Fruit fly (Drosophila melanogaster) whole organism, embryonic: ENCODE results near the gene CG15514.

Experiments
- Abd-B ChIP-seq: fragments of 200-800 bp; sonication (Bioruptor generic); optimal IDR thresholded peaks from 2 replicates; lab custom pipeline; 2018; ENCODE audit warnings: missing biosample characterization, mild to moderate bottlenecking, missing genetic modification characterization, moderate library complexity
- CG10209 ChIP-seq: fragments of 200-800 bp; sonication (Bioruptor generic); optimal IDR thresholded peaks from 3 replicates; lab custom pipeline; 2017; ENCODE audit warnings: missing biosample characterization, mild to moderate bottlenecking, missing genetic modification characterization, missing genetic modification reagents
- CG10321 ChIP-seq: fragments of 200-800 bp; sonication (Bioruptor generic); IDR thresholded peaks from 2 replicates; pipeline ENCODE4 v1.3.6; 2022; ENCODE audit warnings: missing biosample characterization, missing genetic modification characterization
- CG10654 ChIP-seq: fragments of 200-800 bp; sonication (Bioruptor generic); optimal IDR thresholded peaks from 2 replicates; lab custom pipeline; 2016; ENCODE audit warnings: missing biosample characterization, missing genetic modification characterization
- CG11085 ChIP-seq: fragments of 200-800 bp; sonication (Bioruptor generic); IDR thresholded peaks from 2 replicates; pipeline ENCODE4 v1.3.6; 2022; ENCODE audit warnings: missing biosample characterization, missing genetic modification characterization
- CG12104 ChIP-seq: fragments of 200-800 bp; sonication (Bioruptor generic); optimal IDR thresholded peaks from 3 replicates; lab custom pipeline; 2016; ENCODE audit warnings: missing biosample characterization, missing genetic modification characterization
- CG14441 ChIP-seq: fragments of 200-800 bp; sonication (Bioruptor generic); IDR thresholded peaks from 2 replicates; pipeline ENCODE4 v1.3.6; 2022; ENCODE audit warnings: missing biosample characterization, missing genetic modification characterization
- CG15696 ChIP-seq: fragments of 200-800 bp; sonication (Bioruptor generic); optimal IDR thresholded peaks from 2 replicates; lab custom pipeline; 2019; ENCODE audit warnings: missing biosample characterization, mild to moderate bottlenecking, missing genetic modification characterization, moderate library complexity
- CG16813 ChIP-seq: fragments of 200-800 bp; sonication (Bioruptor generic); IDR thresholded peaks from 3 replicates; pipeline ENCODE4 v1.3.6; 2022; ENCODE audit warnings: missing biosample characterization, missing genetic modification characterization; ENCODE audit not compliant: partially characterized antibody
- CG17328 ChIP-seq: fragments of 200-800 bp; sonication (Bioruptor generic); IDR thresholded peaks from 2 replicates; pipeline ENCODE4 v1.3.6; 2022; ENCODE audit warnings: missing biosample characterization, missing genetic modification characterization
- CG2678 ChIP-seq: fragments of 200-800 bp; sonication (Bioruptor generic); optimal IDR thresholded peaks from 3 replicates; lab custom pipeline; 2019; ENCODE audit warnings: missing biosample characterization, mild to moderate bottlenecking, missing genetic modification characterization, moderate library complexity
- CG30403 ChIP-seq: fragments of 200-800 bp; sonication (Bioruptor generic); optimal IDR thresholded peaks from 3 replicates; lab custom pipeline; 2016; ENCODE audit warnings: missing biosample characterization, missing genetic modification characterization
- CG33213 ChIP-seq: fragments of 200-800 bp; sonication (Bioruptor generic); optimal IDR thresholded peaks from 3 replicates; lab custom pipeline; 2016; ENCODE audit warnings: missing biosample characterization, missing genetic modification characterization
- CG3838 ChIP-seq: fragments of 200-800 bp; sonication (Bioruptor generic); optimal IDR thresholded peaks from 3 replicates; lab custom pipeline; 2016; ENCODE audit warnings: missing biosample characterization, missing genetic modification characterization
- CG4617 ChIP-seq: fragments of 200-800 bp; sonication (Bioruptor generic); optimal IDR thresholded peaks from 3 replicates; lab custom pipeline; 2016; ENCODE audit warnings: missing biosample characterization, missing genetic modification characterization, borderline replicate concordance
- CG4707 ChIP-seq: fragments of 200-800 bp; sonication (Bioruptor generic); optimal IDR thresholded peaks from 2 replicates; lab custom pipeline; 2018; ENCODE audit warnings: missing biosample characterization, mild to moderate bottlenecking, missing genetic modification characterization, moderate library complexity
- CG9215 ChIP-seq: fragments of 200-800 bp; sonication (Bioruptor generic); IDR thresholded peaks from 2 replicates; pipeline ENCODE4 v1.3.6; 2022; ENCODE audit warnings: missing biosample characterization, missing genetic modification characterization
- CG9932 ChIP-seq: fragments of 200-800 bp; sonication (Bioruptor generic); IDR thresholded peaks from 2 replicates; pipeline ENCODE4 v1.3.6; 2022; ENCODE audit warnings: missing biosample characterization, missing genetic modification characterization
- Dp ChIP-seq: fragments of 200-800 bp; sonication (Bioruptor generic); optimal IDR thresholded peaks from 2 replicates; lab custom pipeline; 2018; ENCODE audit warnings: missing biosample characterization, mild to moderate bottlenecking, missing genetic modification characterization, moderate library complexity
- E2f2 ChIP-seq: fragments of 200-800 bp; sonication (Bioruptor generic); IDR thresholded peaks from 2 replicates; pipeline ENCODE4 v1.3.6; 2022; ENCODE audit warnings: missing biosample characterization, missing genetic modification characterization
- Elba2 ChIP-seq: fragments of 200-800 bp; sonication (Bioruptor generic); optimal IDR thresholded peaks from 3 replicates; lab custom pipeline; 2016; ENCODE audit warnings: missing biosample characterization, missing genetic modification characterization
- Hsf ChIP-seq: fragments of 200-800 bp; sonication (Bioruptor generic); optimal IDR thresholded peaks from 3 replicates; lab custom pipeline; 2016; ENCODE audit warnings: missing biosample characterization, missing genetic modification characterization
- NFAT ChIP-seq: fragments of 200-800 bp; sonication (Bioruptor generic); IDR thresholded peaks from 2 replicates; pipeline ENCODE4 v1.3.6; 2022; ENCODE audit warnings: missing biosample characterization, missing genetic modification characterization
- Nf-YC ChIP-seq: fragments of 200-800 bp; optimal IDR thresholded peaks from 3 replicates; lab custom pipeline; 2019; ENCODE audit warnings: missing biosample characterization, mild to moderate bottlenecking, missing genetic modification characterization, moderate library complexity
- PHDP ChIP-seq: fragments of 200-800 bp; sonication (Bioruptor generic); optimal IDR thresholded peaks from 3 replicates; lab custom pipeline; 2018; ENCODE audit warnings: missing biosample characterization, mild to moderate bottlenecking, missing genetic modification characterization, moderate library complexity
- Ptx1 ChIP-seq: fragments of 200-800 bp; sonication (Bioruptor generic); IDR thresholded peaks from 2 replicates; pipeline ENCODE4 v1.3.6; 2022; ENCODE audit warnings: missing biosample characterization, missing genetic modification characterization
- Rfx ChIP-seq: fragments of 200-800 bp; sonication (Bioruptor generic); IDR thresholded peaks from 2 replicates; pipeline ENCODE4 v1.3.6; 2022; ENCODE audit warnings: missing biosample characterization, missing genetic modification characterization
- Sox100B ChIP-seq: fragments of 200-800 bp; sonication (Bioruptor generic); optimal IDR thresholded peaks from 3 replicates; lab custom pipeline; 2018; ENCODE audit warnings: missing biosample characterization, mild to moderate bottlenecking, missing genetic modification characterization
- Stat92E ChIP-seq, 3 experiments: fragments of >200 bp in 2 of 3; fragments of 200-800 bp in 1 of 3; sonication (Bioruptor generic) in 1 of 3; optimal IDR thresholded peaks; 2 replicates each; lab custom pipeline; 2017 to 2019; ENCODE audit warnings: missing biosample characterization in 3 of 3, missing genetic modification characterization in 3 of 3, mild to moderate bottlenecking in 1 of 3, moderate library complexity in 1 of 3
- ato ChIP-seq: fragments of 200-800 bp; sonication (Bioruptor generic); IDR thresholded peaks from 2 replicates; pipeline ENCODE4 v1.3.6; 2022; ENCODE audit warnings: missing biosample characterization, missing genetic modification characterization; ENCODE audit not compliant: partially characterized antibody
- dpn ChIP-seq, 2 experiments: fragments of 200-800 bp; sonication (Bioruptor generic); optimal IDR thresholded peaks; 3 replicates each; lab custom pipeline; 2016; ENCODE audit warnings: missing biosample characterization in 2 of 2, missing genetic modification characterization in 2 of 2
- fru ChIP-seq: fragments of >200 bp; optimal IDR thresholded peaks from 2 replicates; lab custom pipeline; 2017
- gce ChIP-seq: fragments of 200-800 bp; sonication (Bioruptor generic); IDR thresholded peaks from 3 replicates; pipeline ENCODE4 v1.3.6; 2022; ENCODE audit warnings: missing biosample characterization, missing genetic modification characterization
- hbn ChIP-seq: fragments of 200-800 bp; sonication (Bioruptor generic); IDR thresholded peaks from 2 replicates; pipeline ENCODE4 v1.3.6; 2022; ENCODE audit warnings: missing biosample characterization, missing genetic modification characterization; ENCODE audit not compliant: partially characterized antibody
- insv ChIP-seq, 2 experiments: fragments of 200-800 bp; sonication (Bioruptor generic); optimal IDR thresholded peaks; 3 replicates each; lab custom pipeline; 2016 to 2018; ENCODE audit warnings: missing biosample characterization in 2 of 2, missing genetic modification characterization in 2 of 2
- jigr1 ChIP-seq: fragments of 200-800 bp; sonication (Bioruptor generic); IDR thresholded peaks from 3 replicates; pipeline ENCODE4 v1.3.6; 2022; ENCODE audit warnings: missing biosample characterization, missing genetic modification characterization
- knrl ChIP-seq: fragments of 200-800 bp; sonication (Bioruptor generic); IDR thresholded peaks from 3 replicates; pipeline ENCODE4 v1.3.6; 2022; ENCODE audit warnings: missing biosample characterization, missing genetic modification characterization; ENCODE audit not compliant: partially characterized antibody
- lov ChIP-seq, 2 experiments: fragments of 200-800 bp in 1 of 2; fragments of >200 bp in 1 of 2; sonication (Bioruptor generic) in 1 of 2; IDR thresholded peaks in 1 of 2; optimal IDR thresholded peaks in 1 of 2; 2 replicates in 1 of 2; 3 replicates in 1 of 2; pipeline versions ENCODE4 v1.3.6 to Lab custom; 2017 to 2022; ENCODE audit warnings: missing biosample characterization in 1 of 2, missing genetic modification characterization in 1 of 2
- oc ChIP-seq: fragments of 200-800 bp; sonication (Bioruptor generic); optimal IDR thresholded peaks from 2 replicates; lab custom pipeline; 2018; ENCODE audit warnings: missing biosample characterization, mild to moderate bottlenecking, missing genetic modification characterization, moderate library complexity
- p53 ChIP-seq: fragments of 200-800 bp; sonication (Bioruptor generic); optimal IDR thresholded peaks from 2 replicates; lab custom pipeline; 2016; ENCODE audit warnings: missing biosample characterization, missing genetic modification characterization
- ranshi ChIP-seq: fragments of 200-800 bp; sonication (Bioruptor generic); IDR thresholded peaks from 2 replicates; pipeline ENCODE4 v1.3.6; 2022; ENCODE audit warnings: missing biosample characterization, missing genetic modification characterization
- so ChIP-seq: fragments of 200-800 bp; sonication (Bioruptor generic); IDR thresholded peaks from 3 replicates; pipeline ENCODE4 v1.3.6; 2022; ENCODE audit warnings: missing biosample characterization, missing genetic modification characterization
- sqz ChIP-seq: fragments of 200-800 bp; sonication (Bioruptor generic); optimal IDR thresholded peaks from 3 replicates; lab custom pipeline; 2018; ENCODE audit warnings: missing biosample characterization, mild to moderate bottlenecking, missing genetic modification characterization
- stwl ChIP-seq: fragments of 200-800 bp; sonication (Bioruptor generic); optimal IDR thresholded peaks from 3 replicates; lab custom pipeline; 2018; ENCODE audit warnings: missing biosample characterization, mild to moderate bottlenecking, missing genetic modification characterization, moderate library complexity
- sug ChIP-seq: fragments of 200-800 bp; optimal IDR thresholded peaks from 2 replicates; lab custom pipeline; 2019; ENCODE audit warnings: missing biosample characterization, mild to moderate bottlenecking, missing genetic modification characterization, moderate library complexity
- unpg ChIP-seq: fragments of 200-800 bp; sonication (Bioruptor generic); optimal IDR thresholded peaks from 3 replicates; lab custom pipeline; 2018; ENCODE audit warnings: missing biosample characterization, mild to moderate bottlenecking, missing genetic modification characterization, moderate library complexity
- vvl ChIP-seq: fragments of 200-800 bp; sonication (Bioruptor generic); IDR thresholded peaks from 2 replicates; pipeline ENCODE4 v1.3.6; 2022; ENCODE audit warnings: missing biosample characterization, missing genetic modification characterization
- yki ChIP-seq: fragments of >200 bp; optimal IDR thresholded peaks from 3 replicates; lab custom pipeline; 2018
- z ChIP-seq: fragments of 200-800 bp; sonication (Bioruptor generic); IDR thresholded peaks from 3 replicates; pipeline ENCODE4 v1.3.6; 2022; ENCODE audit warnings: missing biosample characterization, missing genetic modification characterization

Gene CG15514

dm6 chr3R:29868676-29869349, 7.5 kb upstream of the CG15514 start, which contains the start of gene Zip99C (continued):
- TF ChIP-seq Elba2 (GFP tag; lab: Kevin White, UChicago) = no peak
- TF ChIP-seq gce = no peak
- TF ChIP-seq Ptx1 (GFP tag; lab: Robert Waterston, UW) = 0 out of 2 replicates have a peak, but pooled peaks have one; percentile 34
- TF ChIP-seq hbn (GFP tag; lab: Robert Waterston, UW) = peak; percentile 91
- peak; percentile 22; the same call in 1 of the 2 replicates for TF ChIP-seq NFAT (GFP tag; lab: Robert Waterston, UW)
- TF ChIP-seq CG9215 (GFP tag; lab: Robert Waterston, UW) = no peak
- TF ChIP-seq Sox100B (GFP tag; lab: Kevin White, UChicago) = no peak
- TF ChIP-seq so (GFP tag; lab: Robert Waterston, UW) = no peak
- peak; percentile 56 for TF ChIP-seq sug (tag; lab: Kevin White, UChicago)
- no peak for TF ChIP-seq CG4617 (GFP tag; lab: Kevin White, UChicago)
- peak; percentile 53 for TF ChIP-seq CG15696
- peak; percentile 27 for TF ChIP-seq PHDP (tag; lab: Kevin White, UChicago)
- TF ChIP-seq vvl (GFP tag; lab: Robert Waterston, UW) = peak; percentile 23; the same call in 1 of the 2 replicates
- no peak for TF ChIP-seq Abd-B (GFP tag; lab: Kevin White, UChicago)
- TF ChIP-seq CG11085 (GFP tag; lab: Robert Waterston, UW) = no peak
- TF ChIP-seq CG10321 (GFP tag; lab: Robert Waterston, UW) = no peak
- no peak for TF ChIP-seq yki (lab: Kevin White, UChicago)
- peak in 1 of 2 experiments; percentile 28 for TF ChIP-seq insv (GFP tag; optimal IDR thresholded peaks at IDR 0.05; lab: Kevin White, UChicago)
- TF ChIP-seq Rfx (GFP tag; lab: Robert Waterston, UW) = peak; percentile 56
- no peak for TF ChIP-seq CG14441 (GFP tag; lab: Robert Waterston, UW)
- TF ChIP-seq CG4707 = no peak
- no peak for TF ChIP-seq p53
- TF ChIP-seq CG2678 (tag; lab: Kevin White, UChicago) = peak; percentile 55
- TF ChIP-seq oc (tag; lab: Kevin White, UChicago) = no peak
- TF ChIP-seq dpn (GFP tag; optimal IDR thresholded peaks at IDR 0.05; lab: Kevin White, UChicago) = peak; percentile 46 to 52
- peak; percentile 9 for TF ChIP-seq CG33213 (GFP tag; lab: Kevin White, UChicago)
- TF ChIP-seq knrl = peak; percentile 94
- no peak for TF ChIP-seq jigr1
- TF ChIP-seq CG30403 (GFP tag; lab: Kevin White, UChicago) = peak; percentile 59
- peak; percentile 16 for TF ChIP-seq Hsf (GFP tag; lab: Kevin White, UChicago)
- TF ChIP-seq CG9932 (GFP tag; lab: Robert Waterston, UW) = peak; percentile 83
- peak; percentile 61 for TF ChIP-seq stwl (tag; lab: Kevin White, UChicago)
- TF ChIP-seq fru (lab: Kevin White, UChicago) = no peak
- TF ChIP-seq sqz (GFP tag; lab: Kevin White, UChicago) = no peak
- no peak for TF ChIP-seq CG17328 (GFP tag; lab: Robert Waterston, UW)
- TF ChIP-seq Dp (GFP tag; lab: Kevin White, UChicago) = peak; percentile 90
- peak; percentile 51; the same call in 1 of the 2 replicates for TF ChIP-seq ranshi (GFP tag; lab: Robert Waterston, UW)
- peak; percentile 16 for TF ChIP-seq CG10209 (GFP tag; lab: Kevin White, UChicago)
- no peak for TF ChIP-seq lov (optimal IDR thresholded peaks at IDR 0.05; lab: Kevin White, UChicago)
- no peak for TF ChIP-seq lov (GFP tag; IDR thresholded peaks at IDR 0.05; lab: Robert Waterston, UW)
- peak; percentile 38 for TF ChIP-seq CG3838 (GFP tag; lab: Kevin White, UChicago)
- peak; percentile 8 for TF ChIP-seq CG10654
- peak; percentile 31 for TF ChIP-seq unpg (GFP tag; lab: Kevin White, UChicago)
- peak; percentile 62 for TF ChIP-seq Nf-YC (tag; lab: Kevin White, UChicago)
- peak; percentile 45 for TF ChIP-seq CG12104
- peak; percentile 96 for TF ChIP-seq CG16813 (GFP tag; lab: Robert Waterston, UW)
- peak; percentile 55 for TF ChIP-seq ato
- 0 out of 3 replicates have a peak, but pooled peaks have one; percentile 38 for TF ChIP-seq z (GFP tag; lab: Robert Waterston, UW)
- peak; percentile 95 for TF ChIP-seq E2f2 (GFP tag; lab: Robert Waterston, UW)
- TF ChIP-seq Stat92E (GFP tag; optimal IDR thresholded peaks at IDR 0.05; lab: Kevin White, UChicago) = peak in 1 of 3 experiments; percentile 80
